Worm (Caenorhabditis elegans) whole organism, late embryonic: Measurements from ENCODE around the gene C54H2.4.

Source experiments
- C38D4.7 ChIP-seq: fragments of 200-800 bp; sonication (Bioruptor generic); optimal IDR thresholded peaks from 2 replicates; lab custom pipeline; 2018; ENCODE audit warnings: mild to moderate bottlenecking, missing genetic modification characterization, moderate library complexity, missing compliant biosample characterization
- Y22D7AL.16 ChIP-seq: sonication (generic microtip); optimal IDR thresholded peaks from 2 replicates; lab custom pipeline; 2016; ENCODE audit warnings: missing genetic modification characterization, missing compliant biosample characterization
- ama-1 ChIP-seq: fragments of 150-350 bp; optimal IDR thresholded peaks from 2 replicates; lab custom pipeline; 2014
- ceh-2 ChIP-seq: sonication (generic microtip); optimal IDR thresholded peaks from 2 replicates; lab custom pipeline; 2016; ENCODE audit warnings: missing genotype, missing genetic modification characterization, missing compliant biosample characterization
- fax-1 ChIP-seq: sonication (generic microtip); optimal IDR thresholded peaks from 2 replicates; lab custom pipeline; 2016; ENCODE audit warnings: missing genotype, missing genetic modification characterization, missing compliant biosample characterization
- hlh-6 ChIP-seq: sonication (generic microtip); optimal IDR thresholded peaks from 2 replicates; lab custom pipeline; 2016; ENCODE audit warnings: missing genotype, missing genetic modification characterization, missing compliant biosample characterization
- lin-11 ChIP-seq: fragments of 200-800 bp; sonication (Bioruptor generic); optimal IDR thresholded peaks from 2 replicates; lab custom pipeline; 2018; ENCODE audit warnings: mild to moderate bottlenecking, missing genetic modification characterization, missing compliant biosample characterization
- mec-3 ChIP-seq: sonication (generic microtip); optimal IDR thresholded peaks from 2 replicates; lab custom pipeline; 2016; ENCODE audit warnings: borderline replicate concordance, missing genetic modification characterization, missing compliant biosample characterization
- nfya-1 ChIP-seq: sonication (generic microtip); optimal IDR thresholded peaks from 2 replicates; lab custom pipeline; 2017; ENCODE audit warnings: missing genetic modification characterization, mild to moderate bottlenecking, missing compliant biosample characterization, antibody characterized with exemption, moderate library complexity
- nhr-232 ChIP-seq: sonication (generic microtip); optimal IDR thresholded peaks from 2 replicates; lab custom pipeline; 2016; ENCODE audit warnings: missing genetic modification characterization, missing compliant biosample characterization
- pqm-1 ChIP-seq: sonication (generic microtip); optimal IDR thresholded peaks from 2 replicates; lab custom pipeline; 2016; ENCODE audit warnings: missing genetic modification characterization, missing compliant biosample characterization
- sox-2 ChIP-seq: fragments of 200-800 bp; sonication (Bioruptor generic); IDR thresholded peaks from 2 replicates; pipeline ENCODE4 v1.3.6; 2022; ENCODE audit warnings: missing genetic modification reagents, missing genetic modification characterization, missing compliant biosample characterization

ce11 chrX:5763292-5763691, 7.3 kb downstream of the C54H2.4 start, which contains the start of gene tag-294:
- TF ChIP-seq mec-3 (tag; lab: Kevin White, UChicago) (no peak), Y22D7AL.16 (tag; lab: Kevin White, UChicago) (no peak), pqm-1 (no peak), lin-11 (tag; lab: Kevin White, UChicago) (no peak), ceh-2 (tag; lab: Kevin White, UChicago) (no peak), nhr-232 (tag; lab: Kevin White, UChicago) (no peak), C38D4.7 (no peak), hlh-6 (tag; lab: Kevin White, UChicago) (no peak), ama-1 (lab: Kevin White, UChicago) (no peak), nfya-1 (tag; lab: Kevin White, UChicago) (no peak), sox-2 (no peak), fax-1 (tag; lab: Kevin White, UChicago) (no peak)
